Fruit fly (Drosophila melanogaster): Measurements from ENCODE around the gene AIF.

The AIF gene

dm6 chr2L:2202018-2202852, 50.7 kb downstream of the AIF start (continued):
- TF ChIP-seq CG8290 (GFP tag; optimal IDR thresholded peaks at IDR 0.05), result peak; percentile 99
- peak; percentile 95 to 98 for TF ChIP-seq CG8290 (tag; optimal IDR thresholded peaks at IDR 0.05)
- TF ChIP-seq CG1233 (GFP tag; optimal IDR thresholded peaks at IDR 0.05), result peak; percentile 98
- TF ChIP-seq toy (GFP tag; IDR thresholded peaks at IDR 0.05), result peak; percentile 92
- peak; percentile 99 for TF ChIP-seq unpg (GFP tag; optimal IDR thresholded peaks at IDR 0.05)
- TF ChIP-seq lilli (GFP tag; optimal IDR thresholded peaks at IDR 0.05), result peak; percentile 97
- peak; percentile 98 for TF ChIP-seq ranshi (GFP tag; IDR thresholded peaks at IDR 0.05)
- TF ChIP-seq CG3726 (GFP tag; IDR thresholded peaks at IDR 0.05), result peak; percentile 98
- peak; percentile 98 for TF ChIP-seq CG10431 (GFP tag; optimal IDR thresholded peaks at IDR 0.05)
- TF ChIP-seq CG8765 (GFP tag; IDR thresholded peaks at IDR 0.05), result peak; percentile 99
- TF ChIP-seq B-H1 (GFP tag; IDR thresholded peaks at IDR 0.05), result peak; percentile 98
- peak; percentile 66 for TF ChIP-seq emc (GFP tag; optimal IDR thresholded peaks at IDR 0.05)
- peak; percentile 98 for TF ChIP-seq ems (GFP tag; optimal IDR thresholded peaks at IDR 0.05)
- peak; percentile 95 for TF ChIP-seq CG18619 (GFP tag; optimal IDR thresholded peaks at IDR 0.05)
- TF ChIP-seq CG11723 (GFP tag; optimal IDR thresholded peaks at IDR 0.05), result peak; percentile 97
- peak; percentile 87 for TF ChIP-seq z (GFP tag; IDR thresholded peaks at IDR 0.05)
- TF ChIP-seq cas (GFP tag; IDR thresholded peaks at IDR 0.05), result peak; percentile 79
- TF ChIP-seq CG10267 (tag; optimal IDR thresholded peaks at IDR 0.05), result peak; percentile 99
- TF ChIP-seq Poxn (GFP tag; IDR thresholded peaks at IDR 0.05), result no peak
- TF ChIP-seq ATbp (GFP tag; optimal IDR thresholded peaks at IDR 0.05), result peak; percentile 99
- TF ChIP-seq tna (GFP tag; IDR thresholded peaks at IDR 0.05; ENCODE audit: partially characterized antibody), result no peak
- peak; percentile 100 for TF ChIP-seq CG2875 (GFP tag; optimal IDR thresholded peaks at IDR 0.05)
- no peak for TF ChIP-seq CG42726 (GFP tag; IDR thresholded peaks at IDR 0.05; ENCODE audit: partially characterized antibody)
- peak; percentile 96 for TF ChIP-seq stwl (tag; optimal IDR thresholded peaks at IDR 0.05)
- peak; percentile 99 for TF ChIP-seq CG30403 (GFP tag; optimal IDR thresholded peaks at IDR 0.05)
- peak; percentile 83 for TF ChIP-seq slbo (GFP tag; IDR thresholded peaks at IDR 0.05)
- TF ChIP-seq CG9797 (GFP tag; optimal IDR thresholded peaks at IDR 0.05), result peak; percentile 72
- TF ChIP-seq pzg (GFP tag; optimal IDR thresholded peaks at IDR 0.05), result no peak
- peak; percentile 94 for TF ChIP-seq tup (GFP tag; optimal IDR thresholded peaks at IDR 0.05)
- TF ChIP-seq CG11504 (tag; optimal IDR thresholded peaks at IDR 0.05), result peak; percentile 98
- peak; percentile 99 for TF ChIP-seq ac (GFP tag; optimal IDR thresholded peaks at IDR 0.05)
- TF ChIP-seq Xbp1 (GFP tag; optimal IDR thresholded peaks at IDR 0.05), result peak; percentile 99
- TF ChIP-seq CG1647 (GFP tag; optimal IDR thresholded peaks at IDR 0.05), result peak; percentile 96
- peak; percentile 100 for TF ChIP-seq oc (tag; optimal IDR thresholded peaks at IDR 0.05)
- TF ChIP-seq CG4424 (GFP tag; optimal IDR thresholded peaks at IDR 0.05), result peak; percentile 99
- TF ChIP-seq seq (GFP tag; IDR thresholded peaks at IDR 0.05), result peak; percentile 98
- TF ChIP-seq CG6272 (GFP tag; IDR thresholded peaks at IDR 0.05), result peak; percentile 98
- peak; percentile 66 for TF ChIP-seq zen2 (GFP tag; IDR thresholded peaks at IDR 0.05; ENCODE audit: partially characterized antibody)
- peak; percentile 92 for TF ChIP-seq Ets97D (GFP tag; optimal IDR thresholded peaks at IDR 0.05)
- peak; percentile 83 for TF ChIP-seq nerfin-2 (GFP tag; IDR thresholded peaks at IDR 0.05; ENCODE audit: partially characterized antibody)
- peak; percentile 65 for TF ChIP-seq Hey (tag; optimal IDR thresholded peaks at IDR 0.05)
- TF ChIP-seq CG3163 (GFP tag; optimal IDR thresholded peaks at IDR 0.05), result peak; percentile 89
- peak; percentile 66 for TF ChIP-seq Doc3 (GFP tag; IDR thresholded peaks at IDR 0.05; ENCODE audit: partially characterized antibody)
- peak; percentile 72 for TF ChIP-seq Fer2 (tag; optimal IDR thresholded peaks at IDR 0.05)
- peak; percentile 84 for TF ChIP-seq CG9215 (GFP tag; IDR thresholded peaks at IDR 0.05)
- TF ChIP-seq lab (GFP tag; optimal IDR thresholded peaks at IDR 0.05), result peak; percentile 96
- peak in 1 of 2 experiments; percentile 97 for TF ChIP-seq Hr78 (GFP tag; optimal IDR thresholded peaks at IDR 0.05)
- TF ChIP-seq CG30431 (GFP tag; optimal IDR thresholded peaks at IDR 0.05), result peak; percentile 97
